Fruit fly (Drosophila melanogaster) whole organism, embryonic: ENCODE measurements around the gene CG43998.

Experiments used
- Aef1 ChIP-seq: fragments of 200-800 bp; sonication (Bioruptor generic); IDR thresholded peaks from 3 replicates; pipeline ENCODE4 v1.3.6; 2022; ENCODE audit warnings: missing biosample characterization, missing genetic modification characterization
- CG10267 ChIP-seq: fragments of 200-800 bp; sonication (Bioruptor generic); optimal IDR thresholded peaks from 2 replicates; lab custom pipeline; 2018; ENCODE audit warnings: missing biosample characterization, mild to moderate bottlenecking, missing genetic modification characterization, moderate library complexity
- CG12155 ChIP-seq: fragments of 200-800 bp; sonication (Bioruptor generic); optimal IDR thresholded peaks from 3 replicates; lab custom pipeline; 2016; ENCODE audit warnings: missing biosample characterization, missing genetic modification characterization
- CG13424 ChIP-seq: fragments of 200-800 bp; sonication (Bioruptor generic); optimal IDR thresholded peaks from 2 replicates; lab custom pipeline; 2019; ENCODE audit warnings: missing biosample characterization, mild to moderate bottlenecking, missing genetic modification characterization, moderate library complexity
- CG13775 ChIP-seq: fragments of 200-800 bp; sonication (Bioruptor generic); optimal IDR thresholded peaks from 3 replicates; lab custom pipeline; 2017; ENCODE audit warnings: missing biosample characterization, mild to moderate bottlenecking, missing genetic modification characterization
- CG17186 ChIP-seq: fragments of 200-800 bp; sonication (Bioruptor generic); optimal IDR thresholded peaks from 3 replicates; lab custom pipeline; 2017; ENCODE audit warnings: missing biosample characterization, missing genetic modification reagents, missing genetic modification characterization
- CG17328 ChIP-seq: fragments of 200-800 bp; sonication (Bioruptor generic); IDR thresholded peaks from 2 replicates; pipeline ENCODE4 v1.3.6; 2022; ENCODE audit warnings: missing biosample characterization, missing genetic modification characterization
- CG18764 ChIP-seq: fragments of 200-800 bp; sonication (Bioruptor generic); optimal IDR thresholded peaks from 3 replicates; lab custom pipeline; 2016; ENCODE audit warnings: missing biosample characterization, missing genetic modification characterization
- CG34376 ChIP-seq: fragments of 200-800 bp; sonication (Bioruptor generic); optimal IDR thresholded peaks from 2 replicates; lab custom pipeline; 2018; ENCODE audit warnings: missing biosample characterization, mild to moderate bottlenecking, missing genetic modification characterization
- CG3838 ChIP-seq: fragments of 200-800 bp; sonication (Bioruptor generic); optimal IDR thresholded peaks from 3 replicates; lab custom pipeline; 2016; ENCODE audit warnings: missing biosample characterization, missing genetic modification characterization
- CG4404 ChIP-seq: fragments of 200-800 bp; sonication (Bioruptor generic); IDR thresholded peaks from 2 replicates; pipeline ENCODE4 v1.3.6; 2022; ENCODE audit warnings: missing biosample characterization, missing genetic modification characterization
- CG4854 ChIP-seq: fragments of 200-800 bp; sonication (Bioruptor generic); optimal IDR thresholded peaks from 2 replicates; lab custom pipeline; 2016; ENCODE audit warnings: missing biosample characterization, missing genetic modification characterization, inconsistent platforms
- CG5245 ChIP-seq: fragments of 200-800 bp; sonication (Bioruptor generic); optimal IDR thresholded peaks from 3 replicates; lab custom pipeline; 2016; ENCODE audit warnings: missing biosample characterization, missing genetic modification characterization
- CG6765 ChIP-seq: fragments of 200-800 bp; sonication (Bioruptor generic); optimal IDR thresholded peaks from 3 replicates; lab custom pipeline; 2017; ENCODE audit warnings: missing biosample characterization, mild to moderate bottlenecking, missing genetic modification characterization
- CG8359 ChIP-seq: fragments of 200-800 bp; sonication (Bioruptor generic); optimal IDR thresholded peaks from 2 replicates; lab custom pipeline; 2017; ENCODE audit warnings: missing biosample characterization, mild to moderate bottlenecking, missing genetic modification characterization, borderline replicate concordance
- Camta ChIP-seq: fragments of 200-800 bp; sonication (Bioruptor generic); optimal IDR thresholded peaks from 2 replicates; lab custom pipeline; 2016; ENCODE audit warnings: missing biosample characterization, missing genetic modification characterization
- Chrac-16 ChIP-seq: fragments of 200-800 bp; sonication (Bioruptor generic); optimal IDR thresholded peaks from 3 replicates; lab custom pipeline; 2016; ENCODE audit warnings: missing biosample characterization, missing genetic modification characterization
- Gsc ChIP-seq: fragments of 200-800 bp; sonication (Bioruptor generic); IDR thresholded peaks from 2 replicates; pipeline ENCODE4 v1.3.6; 2022; ENCODE audit warnings: missing biosample characterization, missing genetic modification characterization
- HHEX ChIP-seq: fragments of 200-800 bp; sonication (Bioruptor generic); optimal IDR thresholded peaks from 3 replicates; lab custom pipeline; 2017; ENCODE audit warnings: missing biosample characterization, mild to moderate bottlenecking, missing genetic modification characterization, missing genetic modification reagents
- Hmx ChIP-seq: fragments of 200-800 bp; sonication (Bioruptor generic); optimal IDR thresholded peaks from 2 replicates; lab custom pipeline; 2016; ENCODE audit warnings: missing biosample characterization, missing genetic modification characterization
- Hr39 ChIP-seq: fragments of >200 bp; optimal IDR thresholded peaks from 2 replicates; lab custom pipeline; 2017
- Hr78 ChIP-seq, 2 experiments: fragments of 200-800 bp in 1 of 2; fragments of >200 bp in 1 of 2; sonication (Bioruptor generic) in 1 of 2; optimal IDR thresholded peaks; 2 replicates each; lab custom pipeline; 2017 to 2019; ENCODE audit warnings: missing biosample characterization in 2 of 2, missing genetic modification characterization in 2 of 2, mild to moderate bottlenecking in 1 of 2, moderate library complexity in 1 of 2
- Oli ChIP-seq: fragments of 200-800 bp; sonication (Bioruptor generic); optimal IDR thresholded peaks from 2 replicates; lab custom pipeline; 2018; ENCODE audit warnings: missing biosample characterization, mild to moderate bottlenecking, missing genetic modification characterization, moderate library complexity
- Poxn ChIP-seq: fragments of 200-800 bp; sonication (Bioruptor generic); IDR thresholded peaks from 2 replicates; pipeline ENCODE4 v1.3.6; 2022; ENCODE audit warnings: missing biosample characterization, missing genetic modification characterization
- Spps ChIP-seq: fragments of 200-800 bp; sonication (Bioruptor generic); optimal IDR thresholded peaks from 2 replicates; lab custom pipeline; 2018; ENCODE audit warnings: missing biosample characterization, mild to moderate bottlenecking, missing genetic modification characterization
- abd-A ChIP-seq: fragments of 200-800 bp; sonication (Bioruptor generic); optimal IDR thresholded peaks from 3 replicates; lab custom pipeline; 2019; ENCODE audit warnings: missing biosample characterization, mild to moderate bottlenecking, missing genetic modification characterization, moderate library complexity
- ase ChIP-seq: fragments of 200-800 bp; sonication (Bioruptor generic); IDR thresholded peaks from 3 replicates; pipeline ENCODE4 v1.3.6; 2022; ENCODE audit warnings: missing biosample characterization, missing genetic modification characterization
- bcd ChIP-seq: fragments of 200-800 bp; sonication (Bioruptor generic); optimal IDR thresholded peaks from 2 replicates; lab custom pipeline; 2017; ENCODE audit warnings: missing biosample characterization, mild to moderate bottlenecking, missing genetic modification characterization
- crp ChIP-seq, 2 experiments: fragments of 200-800 bp; sonication (Bioruptor generic); optimal IDR thresholded peaks; 2 replicates in 1 of 2; 3 replicates in 1 of 2; lab custom pipeline; 2017; ENCODE audit warnings: missing biosample characterization in 2 of 2, missing genetic modification characterization in 2 of 2, mild to moderate bottlenecking in 1 of 2, moderate library complexity in 1 of 2
- disco-r ChIP-seq: fragments of 200-800 bp; sonication (Bioruptor generic); optimal IDR thresholded peaks from 2 replicates; lab custom pipeline; 2016; ENCODE audit warnings: missing biosample characterization, missing genetic modification characterization
- dmrt11E ChIP-seq: fragments of 200-800 bp; sonication (Bioruptor generic); optimal IDR thresholded peaks from 3 replicates; lab custom pipeline; 2018; ENCODE audit warnings: missing biosample characterization, mild to moderate bottlenecking, missing genetic modification characterization, moderate library complexity
- dmrt99B ChIP-seq: fragments of 200-800 bp; sonication (Bioruptor generic); optimal IDR thresholded peaks from 2 replicates; lab custom pipeline; 2018; ENCODE audit warnings: missing biosample characterization, mild to moderate bottlenecking, missing genetic modification characterization, moderate library complexity
- en ChIP-seq: fragments of 200-800 bp; sonication (Bioruptor generic); optimal IDR thresholded peaks from 2 replicates; lab custom pipeline; 2016; ENCODE audit warnings: missing biosample characterization, missing genetic modification characterization
- grau ChIP-seq: fragments of 200-800 bp; optimal IDR thresholded peaks from 3 replicates; lab custom pipeline; 2019; ENCODE audit warnings: missing biosample characterization, mild to moderate bottlenecking, missing genetic modification characterization, moderate library complexity
- gro ChIP-seq: fragments of 200-800 bp; sonication (Bioruptor generic); optimal IDR thresholded peaks from 2 replicates; lab custom pipeline; 2016; ENCODE audit warnings: missing biosample characterization, missing genetic modification characterization
- ken ChIP-seq: fragments of 200-800 bp; sonication (Bioruptor generic); IDR thresholded peaks from 3 replicates; pipeline ENCODE4 v1.3.6; 2022; ENCODE audit warnings: missing biosample characterization, missing genetic modification characterization
- kni ChIP-seq: fragments of 200-800 bp; sonication (Bioruptor generic); optimal IDR thresholded peaks from 3 replicates; lab custom pipeline; 2017; ENCODE audit warnings: mild to moderate bottlenecking, missing biosample characterization, missing genetic modification reagents, missing genetic modification characterization
- pros ChIP-seq: fragments of 200-800 bp; sonication (Bioruptor generic); optimal IDR thresholded peaks from 3 replicates; lab custom pipeline; 2019; ENCODE audit warnings: missing biosample characterization, mild to moderate bottlenecking, missing genetic modification characterization, moderate library complexity
- psq ChIP-seq: fragments of 200-800 bp; sonication (Bioruptor generic); optimal IDR thresholded peaks from 2 replicates; lab custom pipeline; 2017; ENCODE audit warnings: missing biosample characterization, missing genetic modification characterization
- pzg ChIP-seq: fragments of 200-800 bp; sonication (Bioruptor generic); optimal IDR thresholded peaks from 3 replicates; lab custom pipeline; 2018; ENCODE audit warnings: missing biosample characterization, mild to moderate bottlenecking, missing genetic modification characterization, moderate library complexity
- schlank ChIP-seq: fragments of 200-800 bp; sonication (Bioruptor generic); optimal IDR thresholded peaks from 2 replicates; lab custom pipeline; 2018; ENCODE audit warnings: missing biosample characterization, mild to moderate bottlenecking, missing genetic modification characterization
- sim ChIP-seq: fragments of 200-800 bp; sonication (Bioruptor generic); IDR thresholded peaks from 2 replicates; pipeline ENCODE4 v1.3.6; 2022; ENCODE audit warnings: missing biosample characterization, missing genetic modification characterization
- slbo ChIP-seq: fragments of 200-800 bp; sonication (Bioruptor generic); IDR thresholded peaks from 2 replicates; pipeline ENCODE4 v1.3.6; 2022; ENCODE audit warnings: missing biosample characterization, missing genetic modification characterization
- slou ChIP-seq: fragments of 200-800 bp; sonication (Bioruptor generic); optimal IDR thresholded peaks from 3 replicates; lab custom pipeline; 2016; ENCODE audit warnings: missing biosample characterization, missing genetic modification characterization
- sug ChIP-seq: fragments of 200-800 bp; optimal IDR thresholded peaks from 2 replicates; lab custom pipeline; 2019; ENCODE audit warnings: missing biosample characterization, mild to moderate bottlenecking, missing genetic modification characterization, moderate library complexity
- tll ChIP-seq, 2 experiments: fragments of 200-800 bp in 1 of 2; fragments of >200 bp in 1 of 2; sonication (Bioruptor generic) in 1 of 2; optimal IDR thresholded peaks; 2 replicates each; lab custom pipeline; 2017 to 2019; ENCODE audit warnings: missing biosample characterization in 2 of 2, missing genetic modification characterization in 2 of 2, mild to moderate bottlenecking in 1 of 2, moderate library complexity in 1 of 2

CG43998 gene

DNA sequence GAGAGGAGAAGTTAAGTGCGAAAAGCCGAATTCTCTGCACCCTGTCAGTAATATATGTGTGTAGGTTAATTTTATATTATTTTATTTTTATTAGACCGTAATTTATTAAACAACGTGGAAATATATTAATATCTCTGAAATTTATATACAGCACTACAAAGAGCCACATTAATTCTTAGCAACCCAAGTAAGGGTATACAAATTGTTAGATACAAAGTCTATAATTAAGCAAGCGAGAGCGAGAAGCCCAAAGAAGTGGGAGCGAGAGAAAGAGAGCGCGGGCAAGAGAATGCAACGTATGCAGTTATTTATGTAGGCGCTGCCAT is 41.7 kb downstream of the CG43998 start (continued):
- TF ChIP-seq CG6765 (GFP tag; lab: Kevin White, UChicago) (peak; percentile 35), Poxn (GFP tag; lab: Robert Waterston, UW) (no peak), dmrt99B (tag; lab: Kevin White, UChicago) (peak; percentile 94), Gsc (GFP tag; lab: Robert Waterston, UW) (peak; percentile 82), abd-A (no peak), pzg (GFP tag; lab: Kevin White, UChicago) (no peak), CG18764 (peak; percentile 86), schlank (tag; lab: Kevin White, UChicago) (peak; percentile 32), CG17186 (GFP tag; lab: Kevin White, UChicago) (peak; percentile 62), gro (GFP tag; lab: Kevin White, UChicago) (no peak), sug (tag; lab: Kevin White, UChicago) (peak; percentile 22), CG8359 (GFP tag; lab: Kevin White, UChicago) (peak; percentile 88), slbo (GFP tag; lab: Robert Waterston, UW) (peak; percentile 84), Aef1 (GFP tag; lab: Robert Waterston, UW) (peak; percentile 86), CG10267 (peak; percentile 94), CG4404 (GFP tag; lab: Robert Waterston, UW) (peak; percentile 94), pros (GFP tag; lab: Kevin White, UChicago) (no peak), ken (GFP tag; lab: Robert Waterston, UW) (peak; percentile 93), CG5245 (peak; percentile 88), Hr39 (lab: Kevin White, UChicago) (no peak), crp (GFP tag; optimal IDR thresholded peaks at IDR 0.05; lab: Kevin White, UChicago) (peak in 1 of 2 experiments; percentile 47), psq (peak; percentile 84), CG34376 (no peak), Oli (tag; lab: Kevin White, UChicago) (peak; percentile 93), ase (GFP tag; lab: Robert Waterston, UW) (peak; percentile 90), CG17328 (GFP tag; lab: Robert Waterston, UW) (peak; percentile 97), bcd (GFP tag; lab: Kevin White, UChicago) (peak; percentile 89), CG13775 (peak; percentile 88), tll (GFP tag; optimal IDR thresholded peaks at IDR 0.05; lab: Kevin White, UChicago) (peak in 1 of 2 experiments; percentile 58), CG3838 (peak; percentile 49), kni (GFP tag; lab: Kevin White, UChicago) (no peak), Camta (peak; percentile 42), CG12155 (GFP tag; lab: Kevin White, UChicago) (peak; percentile 75), grau (tag; lab: Kevin White, UChicago) (peak; percentile 91), Hr78 (GFP tag; optimal IDR thresholded peaks at IDR 0.05; lab: Kevin White, UChicago) (peak in 1 of 2 experiments; percentile 86), sim (peak; percentile 89), en (no peak), CG4854 (GFP tag; lab: Kevin White, UChicago) (peak; percentile 61), disco-r (GFP tag; lab: Kevin White, UChicago) (no peak), Hmx (no peak), CG13424 (tag; lab: Kevin White, UChicago) (peak; percentile 95), Spps (tag; lab: Kevin White, UChicago) (peak; percentile 97), Chrac-16 (GFP tag; lab: Kevin White, UChicago) (peak; percentile 92), HHEX (GFP tag; lab: Kevin White, UChicago) (peak; percentile 81), dmrt11E (tag; lab: Kevin White, UChicago) (peak; percentile 99), slou (GFP tag; lab: Kevin White, UChicago) (no peak)
